Fruit fly (Drosophila melanogaster) Kc167 (cell line): ENCODE measurements around the gene Asator.

Experiments used
- h ChIP-seq: fragments of >200 bp; optimal IDR thresholded peaks from 3 replicates; lab custom pipeline; 2018; ENCODE audit warnings: missing external identifiers
- insv ChIP-seq: fragments of >200 bp; optimal IDR thresholded peaks from 3 replicates; lab custom pipeline; 2018; ENCODE audit warnings: missing external identifiers
- psq ChIP-seq: fragments of >200 bp; optimal IDR thresholded peaks from 2 replicates; lab custom pipeline; 2017; ENCODE audit warnings: missing external identifiers
- ttk ChIP-seq: sonication (Bioruptor generic); optimal IDR thresholded peaks from 2 replicates; lab custom pipeline; 2017; ENCODE audit warnings: missing external identifiers

dm6 chr4:489561-489881 lies 727 bp upstream of the Asator start:
- no peak for TF ChIP-seq insv (lab: Kevin White, UChicago)
- TF ChIP-seq h (lab: Kevin White, UChicago), result no peak
- no peak for TF ChIP-seq psq (lab: Kevin White, UChicago)
- no peak for TF ChIP-seq ttk (lab: Kevin White, UChicago)
